Worm (Caenorhabditis elegans): Measurements from ENCODE around the gene frk-1.

- TF ChIP-seq him-1 (tag; optimal IDR thresholded peaks at IDR 0.05) (no peak), W03F9.2 (tag; optimal IDR thresholded peaks at IDR 0.05) (no peak), dao-5 (tag; optimal IDR thresholded peaks at IDR 0.05) (no peak)
Measured at ce11 chrIV:10003372-10003771, 39.6 kb upstream of the frk-1 start, which contains the start of the genes C47E12.2 and sars-1.

Measured in whole organism, L4/young adult.